Worm (Caenorhabditis elegans) whole organism, L4/young adult: ENCODE data around the gene R12G8.1.

Source experiments
- W03F9.2 ChIP-seq: fragments of 150-350 bp; optimal IDR thresholded peaks from 2 replicates; lab custom pipeline; 2014; ENCODE audit warnings: missing biosample characterization, missing genetic modification characterization
- dao-5 ChIP-seq: sonication (generic microtip); optimal IDR thresholded peaks from 2 replicates; lab custom pipeline; 2016; ENCODE audit warnings: missing genotype, missing genetic modification characterization, moderate library complexity, missing compliant biosample characterization
- him-1 ChIP-seq: sonication (generic microtip); optimal IDR thresholded peaks from 2 replicates; lab custom pipeline; 2016; ENCODE audit warnings: missing genotype, missing genetic modification reagents, missing genetic modification characterization, missing compliant biosample characterization

DNA sequence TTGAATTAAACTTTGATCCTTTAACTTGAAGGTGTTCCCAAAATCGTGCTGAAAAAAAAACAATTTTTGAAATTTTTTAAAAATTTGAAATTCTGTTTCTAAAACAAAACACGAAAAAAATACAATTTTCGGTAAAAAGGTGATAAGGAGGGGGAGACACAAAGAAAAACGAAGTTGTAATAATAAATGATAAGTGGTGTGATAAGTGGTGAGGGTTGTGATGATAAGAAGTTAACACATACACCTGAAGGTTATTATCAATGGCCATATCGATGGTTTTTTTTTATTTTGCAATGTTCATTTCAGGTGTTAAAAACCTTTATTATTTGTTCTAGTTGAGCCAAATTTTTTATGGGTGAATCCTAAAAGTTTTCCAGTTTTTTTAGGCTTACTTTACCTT lies 34.7 kb downstream of the R12G8.1 start, which contains the start of gene twk-33:
- TF ChIP-seq him-1 (tag; lab: Kevin White, UChicago) (no peak), W03F9.2 (tag; lab: Kevin White, UChicago) (no peak), dao-5 (tag; lab: Kevin White, UChicago) (no peak)
